Worm (Caenorhabditis elegans) whole organism, L1 larva: ENCODE measurements around the gene C36C5.4.

Experiments used
- C16A3.4 ChIP-seq: fragments of 150-350 bp; optimal IDR thresholded peaks from 2 replicates; lab custom pipeline; 2014; ENCODE audit warnings: missing biosample characterization, missing genetic modification characterization
- F16B12.6 ChIP-seq: fragments of 150-350 bp; optimal IDR thresholded peaks from 2 replicates; lab custom pipeline; 2014; ENCODE audit warnings: missing biosample characterization, missing genetic modification characterization
- Y116A8C.19 ChIP-seq: sonication (generic microtip); optimal IDR thresholded peaks from 2 replicates; lab custom pipeline; 2016; ENCODE audit warnings: missing compliant biosample characterization, missing genetic modification characterization, borderline replicate concordance
- alr-1 ChIP-seq: fragments of 200-800 bp; sonication (Bioruptor generic); optimal IDR thresholded peaks from 2 replicates; lab custom pipeline; 2018; ENCODE audit warnings: borderline replicate concordance, mild to moderate bottlenecking, missing genetic modification characterization, missing compliant biosample characterization
- ceh-8 ChIP-seq: fragments of 200-800 bp; sonication (Bioruptor generic); optimal IDR thresholded peaks from 2 replicates; lab custom pipeline; 2018; ENCODE audit warnings: mild to moderate bottlenecking, missing genetic modification characterization, moderate library complexity, missing compliant biosample characterization
- ceh-90 ChIP-seq: sonication (generic microtip); optimal IDR thresholded peaks from 2 replicates; lab custom pipeline; 2016; ENCODE audit warnings: missing genetic modification characterization, missing compliant biosample characterization
- dsc-1 ChIP-seq: sonication (generic microtip); optimal IDR thresholded peaks from 2 replicates; lab custom pipeline; 2016; ENCODE audit warnings: mild to moderate bottlenecking, missing genetic modification characterization, missing compliant biosample characterization
- efl-3 ChIP-seq: fragments of 200-800 bp; sonication (Bioruptor generic); optimal IDR thresholded peaks from 2 replicates; lab custom pipeline; 2018; ENCODE audit warnings: mild to moderate bottlenecking, missing genetic modification characterization, missing compliant biosample characterization
- egl-27 ChIP-seq, 2 experiments: fragments of 150-350 bp in 1 of 2; sonication (generic microtip); optimal IDR thresholded peaks; 3 replicates each; lab custom pipeline; 2017 to 2018; ENCODE audit warnings: missing biosample characterization in 2 of 2, missing genetic modification characterization in 2 of 2, missing genetic modification reagents in 2 of 2
- ets-5 ChIP-seq: fragments of 200-800 bp; sonication (Bioruptor generic); IDR thresholded peaks from 2 replicates; pipeline ENCODE4 v1.3.6; 2022; ENCODE audit warnings: missing genetic modification characterization, missing compliant biosample characterization
- fkh-8 ChIP-seq: sonication (generic microtip); optimal IDR thresholded peaks from 2 replicates; lab custom pipeline; 2016; ENCODE audit warnings: mild to moderate bottlenecking, missing genetic modification characterization, missing compliant biosample characterization
- fos-1 ChIP-seq: fragments of 150-350 bp; optimal IDR thresholded peaks from 2 replicates; lab custom pipeline; 2014; ENCODE audit warnings: missing biosample characterization, missing genetic modification characterization
- hpl-2 ChIP-seq: fragments of 150-350 bp; optimal IDR thresholded peaks from 2 replicates; lab custom pipeline; 2014; ENCODE audit warnings: missing biosample characterization, missing genetic modification reagents, missing genetic modification characterization
- irx-1 ChIP-seq: sonication (generic microtip); optimal IDR thresholded peaks from 2 replicates; lab custom pipeline; 2016; ENCODE audit warnings: missing genetic modification characterization, missing compliant biosample characterization
- lin-13 ChIP-seq: fragments of 150-350 bp; optimal IDR thresholded peaks from 2 replicates; lab custom pipeline; 2014; ENCODE audit warnings: missing biosample characterization, missing genetic modification reagents, missing genetic modification characterization
- lin-15B ChIP-seq: fragments of 150-350 bp; sonication (generic microtip); optimal IDR thresholded peaks from 3 replicates; lab custom pipeline; 2014; ENCODE audit warnings: missing biosample characterization, missing genetic modification characterization
- lin-35 ChIP-seq, 2 experiments: fragments of 150-350 bp; optimal IDR thresholded peaks; 2 replicates each; lab custom pipeline; 2014; ENCODE audit warnings: missing biosample characterization in 2 of 2, missing genetic modification characterization in 2 of 2, missing genetic modification reagents in 2 of 2
- lin-39 ChIP-seq: fragments of 150-350 bp; optimal IDR thresholded peaks from 2 replicates; lab custom pipeline; 2014; ENCODE audit warnings: missing biosample characterization, missing genetic modification reagents, missing genetic modification characterization
- lsy-2 ChIP-seq, 2 experiments: fragments of 150-350 bp; optimal IDR thresholded peaks; 2 replicates each; lab custom pipeline; 2014; ENCODE audit warnings: missing biosample characterization in 2 of 2, missing genetic modification characterization in 2 of 2
- nhr-11 ChIP-seq: fragments of 150-350 bp; optimal IDR thresholded peaks from 2 replicates; lab custom pipeline; 2014; ENCODE audit warnings: missing biosample characterization, missing genetic modification characterization
- nhr-19 ChIP-seq: fragments of 200-800 bp; sonication (Bioruptor generic); conservative IDR thresholded peaks from 2 replicates; pipeline ENCODE4 v1.3.6; 2022; ENCODE audit warnings: missing genetic modification characterization, missing compliant biosample characterization
- nhr-20 ChIP-seq: sonication (generic microtip); optimal IDR thresholded peaks from 2 replicates; lab custom pipeline; 2016; ENCODE audit warnings: mild to moderate bottlenecking, missing genetic modification characterization, missing compliant biosample characterization
- nhr-85 ChIP-seq: sonication (generic microtip); peaks from one replicate; lab custom pipeline; 2016; ENCODE audit warnings: missing genetic modification characterization, inconsistent platforms, missing compliant biosample characterization
- nhr-90 ChIP-seq: sonication (generic microtip); optimal IDR thresholded peaks from 2 replicates; lab custom pipeline; 2016; ENCODE audit warnings: mild to moderate bottlenecking, missing genetic modification characterization, missing compliant biosample characterization; ENCODE audit not compliant: poor library complexity
- snu-23 ChIP-seq: sonication (generic microtip); optimal IDR thresholded peaks from 2 replicates; lab custom pipeline; 2016; ENCODE audit warnings: missing genetic modification characterization, missing compliant biosample characterization
- sptf-1 ChIP-seq: fragments of 150-350 bp; optimal IDR thresholded peaks from 2 replicates; lab custom pipeline; 2014; ENCODE audit warnings: missing biosample characterization, missing genetic modification characterization
- swsn-7 ChIP-seq: sonication (generic microtip); optimal IDR thresholded peaks from 2 replicates; lab custom pipeline; 2016; ENCODE audit warnings: missing genetic modification characterization, missing compliant biosample characterization
- tlp-1 ChIP-seq: fragments of 150-350 bp; optimal IDR thresholded peaks from 2 replicates; lab custom pipeline; 2014; ENCODE audit warnings: missing biosample characterization, missing genetic modification characterization
- unc-62 ChIP-seq: fragments of 150-350 bp; optimal IDR thresholded peaks from 2 replicates; lab custom pipeline; 2014; ENCODE audit warnings: missing biosample characterization, missing genetic modification reagents, missing genetic modification characterization
- unc-86 ChIP-seq: sonication (generic microtip); optimal IDR thresholded peaks from 2 replicates; lab custom pipeline; 2016; ENCODE audit warnings: missing genetic modification characterization, missing compliant biosample characterization
- unc-98 ChIP-seq: fragments of 200-800 bp; sonication (Bioruptor generic); IDR thresholded peaks from 2 replicates; pipeline ENCODE4 v1.3.6; 2022; ENCODE audit warnings: missing genetic modification characterization, missing compliant biosample characterization
- zip-4 ChIP-seq: fragments of 200-800 bp; sonication (Bioruptor generic); optimal IDR thresholded peaks from 2 replicates; lab custom pipeline; 2018; ENCODE audit warnings: mild to moderate bottlenecking, missing genetic modification characterization, moderate library complexity, missing compliant biosample characterization
- ztf-11 ChIP-seq, 2 experiments: sonication (generic microtip); optimal IDR thresholded peaks; 2 replicates each; lab custom pipeline; 2016 to 2017; ENCODE audit warnings: missing genetic modification characterization in 2 of 2, missing biosample characterization in 1 of 2, missing compliant biosample characterization in 1 of 2

Gene C36C5.4

DNA sequence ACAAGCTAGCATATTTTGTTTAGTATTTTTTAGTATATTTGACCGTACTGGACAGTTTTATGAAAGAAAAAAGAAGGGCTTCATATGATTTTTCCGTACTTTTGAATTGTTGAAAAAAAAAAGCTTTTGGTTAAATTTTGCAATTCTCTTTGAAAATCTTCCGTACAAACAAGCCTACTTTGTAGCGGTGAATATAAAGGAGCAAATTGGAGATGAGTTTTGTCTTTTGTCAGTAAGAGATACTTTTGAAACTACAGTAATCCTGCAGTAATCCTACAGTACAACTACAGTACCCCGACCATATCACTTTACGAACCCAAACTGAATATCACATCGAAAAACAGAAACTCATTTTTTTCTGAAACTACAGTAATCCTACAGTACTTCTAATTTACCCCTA is 44.0 kb upstream of the C36C5.4 start:
- TF ChIP-seq lin-13 = no peak
- no peak for TF ChIP-seq tlp-1 (tag; lab: Kevin White, UChicago)
- no peak for TF ChIP-seq sptf-1 (tag; lab: Kevin White, UChicago)
- TF ChIP-seq lin-39 = no peak
- no peak for TF ChIP-seq snu-23 (GFP tag; lab: Kevin White, UChicago)
- TF ChIP-seq hpl-2 (GFP tag; lab: Kevin White, UChicago) = no peak
- no peak for TF ChIP-seq fos-1 (tag; lab: Kevin White, UChicago)
- no peak for TF ChIP-seq C16A3.4
- no peak for TF ChIP-seq dsc-1 (tag; lab: Kevin White, UChicago)

DNA sequence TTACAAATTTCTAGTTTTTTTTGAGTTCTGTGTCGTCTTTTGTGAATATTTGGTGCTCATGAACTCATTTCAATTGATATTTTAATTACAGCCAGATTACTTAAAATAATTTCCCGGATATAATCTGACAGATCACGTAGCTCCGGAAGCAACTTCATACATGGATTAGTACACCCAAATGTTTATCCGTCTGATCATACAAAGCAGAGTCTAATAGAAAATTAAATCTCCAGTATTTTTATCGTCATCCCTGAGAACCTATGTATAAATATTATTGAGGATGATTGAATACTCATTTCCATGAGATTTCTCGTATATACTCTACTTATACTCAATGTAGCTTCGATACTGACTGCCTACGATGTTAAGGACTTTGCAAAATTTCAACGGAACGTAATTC is 41.4 kb upstream of the C36C5.4 start, which contains the start of gene Y73C8C.12:
Y73C8C.12 (plus strand) TSS at position 301 of the 400 bp plus-strand sequence.
- no peak for TF ChIP-seq egl-27 (tag; optimal IDR thresholded peaks at IDR 0.05; lab: Kevin White, UChicago)

- TF ChIP-seq nhr-85 (tag; lab: Kevin White, UChicago) (no peak), nhr-20 (tag; lab: Kevin White, UChicago) (peak; percentile 28), lin-35 (GFP tag; optimal IDR thresholded peaks at IDR 0.05; lab: Kevin White, UChicago) (peak in 1 of 2 experiments; percentile 16), swsn-7 (tag; lab: Kevin White, UChicago) (no peak), zip-4 (GFP tag; lab: Kevin White, UChicago) (no peak)
Observed at ce11 chrV:3127670-3128069, 38.7 kb upstream of the C36C5.4 start, which contains the start of gene Y73C8C.10. TSS of gene Y73C8C.10 (minus strand) at chrV:3127770.

DNA sequence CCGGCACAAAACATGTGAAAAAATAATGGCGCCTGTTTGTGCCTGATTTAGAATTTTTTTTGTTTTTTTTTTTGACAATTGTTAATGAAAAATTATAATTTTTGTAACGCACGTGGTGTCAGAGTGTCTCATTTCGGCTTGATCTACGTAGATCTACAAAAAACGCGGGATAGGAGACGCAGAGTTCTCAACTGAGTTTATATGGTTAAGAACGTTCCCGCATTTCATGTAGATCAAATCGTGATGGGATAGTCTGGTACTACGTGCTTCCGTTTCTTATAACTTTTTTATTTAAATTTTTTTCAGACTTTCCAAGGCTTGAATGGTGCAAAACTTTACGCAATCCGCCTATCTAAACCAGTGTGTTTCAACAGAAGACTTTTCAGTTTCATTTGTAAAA is 37.6 kb upstream of the C36C5.4 start, which contains the start of gene tat-6:
tat-6 (plus strand) TSS at position 301 of the 400 bp plus-strand sequence.
- TF ChIP-seq ets-5 (GFP tag; lab: Robert Waterston, UW) (no peak), ztf-11 (tag; optimal IDR thresholded peaks at IDR 0.05; lab: Kevin White, UChicago) (no peak), nhr-90 (tag; lab: Kevin White, UChicago) (no peak)
- TF ChIP-seq, all 84 proteins: peak for 0

DNA sequence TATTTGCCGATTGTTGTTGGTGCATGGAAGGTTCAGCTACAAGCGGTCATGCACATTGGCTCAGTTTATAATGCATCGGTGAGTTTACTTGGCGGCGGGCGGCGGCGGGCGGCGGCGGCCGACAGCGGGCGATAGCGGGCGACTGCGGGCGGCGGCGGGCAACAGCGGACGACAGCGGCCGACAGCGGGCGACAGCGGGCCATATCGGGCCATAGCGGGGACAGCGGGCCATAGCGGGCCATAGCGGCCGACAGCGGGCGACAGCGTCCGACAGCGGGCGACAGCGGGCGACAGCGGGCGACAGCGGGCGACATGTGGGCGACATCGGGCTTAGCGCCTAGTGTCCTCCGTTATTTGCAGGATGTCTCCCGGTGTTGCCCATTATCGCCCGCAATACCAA is 34.2 kb upstream of the C36C5.4 start:
- TF ChIP-seq unc-98 (GFP tag; lab: Robert Waterston, UW) = no peak
- peak; percentile 45 for TF ChIP-seq ceh-8

DNA sequence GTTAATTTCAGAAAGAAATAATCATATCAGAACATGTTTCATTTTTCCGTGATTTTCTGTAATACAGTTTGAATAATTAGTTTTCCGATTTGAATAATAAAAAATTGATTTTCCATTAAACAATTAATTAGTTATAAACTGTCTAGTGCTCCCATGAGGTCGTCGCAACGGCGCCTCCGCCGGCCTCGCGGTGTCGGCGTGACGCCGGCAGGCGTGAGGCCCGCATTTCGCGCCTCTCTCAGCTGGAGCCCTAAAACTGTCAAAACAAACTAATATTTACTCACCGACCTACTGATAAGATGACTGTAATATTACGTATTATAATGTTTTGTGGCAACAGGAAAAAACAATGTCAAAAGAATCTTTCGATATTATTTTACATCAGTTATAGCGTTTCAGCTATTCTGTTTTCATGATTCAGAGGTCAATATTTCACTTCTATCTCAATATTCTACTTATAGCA is 33.0 kb upstream of the C36C5.4 start, which contains the start of gene F02C9.2:
F02C9.2 (plus strand) TSS at position 413 of the 463 bp plus-strand sequence.
- TF ChIP-seq snu-23 (GFP tag; lab: Kevin White, UChicago) (no peak), fos-1 (tag; lab: Kevin White, UChicago) (no peak), unc-86 (no peak), F16B12.6 (tag; lab: Kevin White, UChicago) (no peak), unc-62 (GFP tag; lab: Kevin White, UChicago) (no peak), nhr-19 (GFP tag; lab: Robert Waterston, UW) (no peak)

- no peak for TF ChIP-seq Y116A8C.19 (tag; lab: Kevin White, UChicago)
- no peak for TF ChIP-seq ceh-90 (tag; lab: Kevin White, UChicago)
- no peak for TF ChIP-seq lin-15B (tag; lab: Kevin White, UChicago)
- no peak for TF ChIP-seq unc-98 (GFP tag; lab: Robert Waterston, UW)
- TF ChIP-seq nhr-11 (tag; lab: Kevin White, UChicago) = no peak
- no peak for TF ChIP-seq lsy-2 (tag; optimal IDR thresholded peaks at IDR 0.05; lab: Kevin White, UChicago)
- no peak for TF ChIP-seq efl-3 (GFP tag; lab: Kevin White, UChicago)
- no peak for TF ChIP-seq alr-1 (tag; lab: Kevin White, UChicago)
- TF ChIP-seq sptf-1 (tag; lab: Kevin White, UChicago) = no peak
- no peak for TF ChIP-seq F16B12.6 (tag; lab: Kevin White, UChicago)
- no peak for TF ChIP-seq fkh-8 (tag; lab: Kevin White, UChicago)
- TF ChIP-seq C16A3.4 = no peak
- no peak for TF ChIP-seq irx-1
Observed at ce11 chrV:3138488-3138887, 27.9 kb upstream of the C36C5.4 start, which contains the start of the genes irld-3 and F02C9.1. TSS of gene irld-3 (minus strand) at chrV:3138588. TSS of gene F02C9.1 (plus strand) at chrV:3138703.
